Worm (Caenorhabditis elegans) whole organism, L3 larva: Measurements from ENCODE around the gene C14B9.2.

Experiments
- R02D3.7 ChIP-seq: fragments of 150-350 bp; optimal IDR thresholded peaks from 2 replicates; lab custom pipeline; 2014; ENCODE audit warnings: missing biosample characterization, missing genetic modification characterization
- ZK546.5 ChIP-seq: sonication (generic microtip); optimal IDR thresholded peaks from 2 replicates; lab custom pipeline; 2017; ENCODE audit warnings: missing biosample characterization, missing genetic modification characterization
- aly-2 ChIP-seq: fragments of 150-350 bp; optimal IDR thresholded peaks from 2 replicates; lab custom pipeline; 2014; ENCODE audit warnings: missing biosample characterization, missing genetic modification characterization
- ama-1 ChIP-seq: fragments of 150-350 bp; optimal IDR thresholded peaks from 2 replicates; lab custom pipeline; 2018
- ceh-16 ChIP-seq: sonication (generic microtip); optimal IDR thresholded peaks from 2 replicates; lab custom pipeline; 2017; ENCODE audit warnings: missing biosample characterization, missing genetic modification characterization
- ceh-28 ChIP-seq: fragments of 150-350 bp; optimal IDR thresholded peaks from 2 replicates; lab custom pipeline; 2014; ENCODE audit warnings: missing biosample characterization, missing genetic modification reagents, missing genetic modification characterization
- ceh-82 ChIP-seq: fragments of 150-350 bp; optimal IDR thresholded peaks from 2 replicates; lab custom pipeline; 2014; ENCODE audit warnings: missing biosample characterization, missing genetic modification characterization
- ceh-9 ChIP-seq: sonication (generic microtip); optimal IDR thresholded peaks from 2 replicates; lab custom pipeline; 2018; ENCODE audit warnings: missing biosample characterization, missing genetic modification characterization
- daf-12 ChIP-seq: fragments of 150-350 bp; optimal IDR thresholded peaks from 2 replicates; lab custom pipeline; 2014; ENCODE audit warnings: missing biosample characterization, missing genetic modification reagents, missing genetic modification characterization
- egl-27 ChIP-seq: sonication (generic microtip); optimal IDR thresholded peaks from 4 replicates; lab custom pipeline; 2017; ENCODE audit warnings: missing biosample characterization, missing genetic modification reagents, missing genetic modification characterization
- egl-5 ChIP-seq: fragments of 150-350 bp; optimal IDR thresholded peaks from 2 replicates; lab custom pipeline; 2017; ENCODE audit warnings: missing biosample characterization, missing genetic modification reagents, missing genetic modification characterization, inconsistent platforms
- elt-1 ChIP-seq: fragments of 150-350 bp; optimal IDR thresholded peaks from 2 replicates; lab custom pipeline; 2014; ENCODE audit warnings: missing biosample characterization, missing genetic modification characterization
- elt-2 ChIP-seq: sonication (generic microtip); optimal IDR thresholded peaks from 2 replicates; lab custom pipeline; 2016; ENCODE audit warnings: missing genetic modification reagents, mild to moderate bottlenecking, missing genetic modification characterization, missing compliant biosample characterization
- elt-3 ChIP-seq, 3 experiments: fragments of 150-350 bp in 1 of 3; sonication (generic microtip) in 2 of 3; optimal IDR thresholded peaks; 2 replicates in 2 of 3; 4 replicates in 1 of 3; lab custom pipeline; 2014 to 2017; ENCODE audit warnings: missing biosample characterization in 3 of 3, missing genetic modification characterization in 3 of 3
- eor-1 ChIP-seq, 2 experiments: fragments of 150-350 bp; optimal IDR thresholded peaks; 2 replicates each; lab custom pipeline; 2014 to 2018; ENCODE audit warnings: missing biosample characterization in 2 of 2, missing genetic modification characterization in 2 of 2
- fkh-10 ChIP-seq: sonication (generic microtip); optimal IDR thresholded peaks from 2 replicates; lab custom pipeline; 2017; ENCODE audit warnings: missing biosample characterization, missing genetic modification reagents, missing genetic modification characterization
- fkh-2 ChIP-seq: fragments of 150-350 bp; optimal IDR thresholded peaks from 2 replicates; lab custom pipeline; 2014; ENCODE audit warnings: missing biosample characterization, missing genetic modification reagents, missing genetic modification characterization
- fos-1 ChIP-seq: fragments of 150-350 bp; optimal IDR thresholded peaks from 2 replicates; lab custom pipeline; 2014; ENCODE audit warnings: missing biosample characterization, missing genetic modification characterization
- hmg-11 ChIP-seq: sonication (generic microtip); optimal IDR thresholded peaks from 2 replicates; lab custom pipeline; 2016; ENCODE audit warnings: missing genetic modification characterization, missing compliant biosample characterization
- jun-1 ChIP-seq: fragments of 150-350 bp; optimal IDR thresholded peaks from 2 replicates; lab custom pipeline; 2014; ENCODE audit warnings: missing biosample characterization, missing genetic modification reagents, missing genetic modification characterization
- lin-15B ChIP-seq: fragments of 150-350 bp; optimal IDR thresholded peaks from 2 replicates; lab custom pipeline; 2014; ENCODE audit warnings: missing biosample characterization, missing genetic modification characterization
- lin-39 ChIP-seq: fragments of 150-350 bp; optimal IDR thresholded peaks from 2 replicates; lab custom pipeline; 2018; ENCODE audit warnings: missing biosample characterization, missing genetic modification reagents, missing genetic modification characterization
- lsy-12 ChIP-seq: sonication (generic microtip); optimal IDR thresholded peaks from 2 replicates; lab custom pipeline; 2016; ENCODE audit warnings: mild to moderate bottlenecking, missing genetic modification characterization, missing compliant biosample characterization
- mdl-1 ChIP-seq: fragments of 150-350 bp; optimal IDR thresholded peaks from 2 replicates; lab custom pipeline; 2014; ENCODE audit warnings: missing biosample characterization, missing genetic modification characterization
- mml-1 ChIP-seq: fragments of 150-350 bp; sonication (generic microtip); optimal IDR thresholded peaks from 3 replicates; lab custom pipeline; 2014; ENCODE audit warnings: missing biosample characterization, missing genetic modification characterization
- nfya-1 ChIP-seq: sonication (generic microtip); optimal IDR thresholded peaks from 2 replicates; lab custom pipeline; 2017; ENCODE audit warnings: missing genetic modification characterization, mild to moderate bottlenecking, missing compliant biosample characterization, antibody characterized with exemption, moderate library complexity; ENCODE audit not compliant: insufficient read depth
- nhr-11 ChIP-seq: fragments of 150-350 bp; optimal IDR thresholded peaks from 2 replicates; lab custom pipeline; 2014; ENCODE audit warnings: missing biosample characterization, missing genetic modification characterization
- nhr-12 ChIP-seq: fragments of 150-350 bp; optimal IDR thresholded peaks from 2 replicates; lab custom pipeline; 2014; ENCODE audit warnings: missing biosample characterization, missing genetic modification characterization
- nhr-23 ChIP-seq: fragments of 150-350 bp; optimal IDR thresholded peaks from 2 replicates; lab custom pipeline; 2014; ENCODE audit warnings: missing biosample characterization, missing genetic modification reagents, missing genetic modification characterization
- nhr-237 ChIP-seq: fragments of 150-350 bp; optimal IDR thresholded peaks from 2 replicates; lab custom pipeline; 2014; ENCODE audit warnings: missing biosample characterization, missing genetic modification characterization
- nhr-25 ChIP-seq: sonication (generic microtip); optimal IDR thresholded peaks from 2 replicates; lab custom pipeline; 2017; ENCODE audit warnings: missing biosample characterization, missing genetic modification characterization
- nhr-28 ChIP-seq: fragments of 150-350 bp; optimal IDR thresholded peaks from 2 replicates; lab custom pipeline; 2014; ENCODE audit warnings: missing biosample characterization, missing genetic modification characterization
- nhr-43 ChIP-seq: sonication (generic microtip); optimal IDR thresholded peaks from 2 replicates; lab custom pipeline; 2016; ENCODE audit warnings: mild to moderate bottlenecking, missing genetic modification characterization, missing compliant biosample characterization; ENCODE audit not compliant: poor library complexity, severe bottlenecking
- nhr-67 ChIP-seq: fragments of 150-350 bp; optimal IDR thresholded peaks from 2 replicates; lab custom pipeline; 2014; ENCODE audit warnings: missing biosample characterization, missing genetic modification characterization
- nhr-76 ChIP-seq: fragments of 150-350 bp; sonication (generic microtip); optimal IDR thresholded peaks from 5 replicates; lab custom pipeline; 2014; ENCODE audit warnings: missing biosample characterization, missing genetic modification characterization
- nhr-77 ChIP-seq: fragments of 150-350 bp; optimal IDR thresholded peaks from 2 replicates; lab custom pipeline; 2014; ENCODE audit warnings: missing biosample characterization, missing genetic modification characterization
- pha-4 ChIP-seq: fragments of 150-350 bp; optimal IDR thresholded peaks from 2 replicates; lab custom pipeline; 2014; ENCODE audit warnings: missing biosample characterization, missing genetic modification reagents, missing genetic modification characterization
- pqm-1 ChIP-seq: fragments of 150-350 bp; optimal IDR thresholded peaks from 2 replicates; lab custom pipeline; 2017; ENCODE audit warnings: missing biosample characterization, missing genetic modification characterization, inconsistent platforms
- sea-2 ChIP-seq: fragments of 150-350 bp; sonication (generic microtip); optimal IDR thresholded peaks from 4 replicates; lab custom pipeline; 2014; ENCODE audit warnings: missing biosample characterization, missing genetic modification reagents, missing genetic modification characterization
- skn-1 ChIP-seq: fragments of 150-350 bp; optimal IDR thresholded peaks from 2 replicates; lab custom pipeline; 2014; ENCODE audit warnings: missing biosample characterization, missing genetic modification characterization
- snpc-4 ChIP-seq: fragments of 150-350 bp; optimal IDR thresholded peaks from 2 replicates; lab custom pipeline; 2014; ENCODE audit warnings: missing biosample characterization, missing genetic modification characterization
- tbx-2 ChIP-seq: sonication (generic microtip); optimal IDR thresholded peaks from 2 replicates; lab custom pipeline; 2016; ENCODE audit warnings: mild to moderate bottlenecking, missing genetic modification characterization, missing compliant biosample characterization
- unc-39 ChIP-seq: sonication (generic microtip); optimal IDR thresholded peaks from 4 replicates; lab custom pipeline; 2017; ENCODE audit warnings: missing biosample characterization, missing genetic modification characterization
- unc-62 ChIP-seq: fragments of 150-350 bp; sonication (generic microtip); optimal IDR thresholded peaks from 4 replicates; lab custom pipeline; 2014; ENCODE audit warnings: missing biosample characterization, missing genetic modification reagents, missing genetic modification characterization
- zag-1 ChIP-seq: fragments of 150-350 bp; optimal IDR thresholded peaks from 2 replicates; lab custom pipeline; 2014; ENCODE audit warnings: missing biosample characterization, missing genetic modification characterization
- ztf-11 ChIP-seq: fragments of 150-350 bp; optimal IDR thresholded peaks from 2 replicates; lab custom pipeline; 2014; ENCODE audit warnings: missing biosample characterization, missing genetic modification characterization
- ztf-4 ChIP-seq: fragments of 150-350 bp; optimal IDR thresholded peaks from 2 replicates; lab custom pipeline; 2014; ENCODE audit warnings: missing biosample characterization, missing genetic modification characterization

Gene C14B9.2

ce11 chrIII:8088235-8088634 lies 45.2 kb upstream of the C14B9.2 start, which contains the start of gene vms-1:
Gene vms-1 (plus strand): TSS chrIII:8088535.
- TF ChIP-seq fkh-10: no peak
- TF ChIP-seq elt-1: no peak
- no peak for TF ChIP-seq snpc-4
- TF ChIP-seq ama-1 (lab: Kevin White, UChicago): no peak
- TF ChIP-seq ceh-82 (tag; lab: Kevin White, UChicago): no peak
- no peak for TF ChIP-seq R02D3.7
- no peak for TF ChIP-seq sea-2 (GFP tag; lab: Kevin White, UChicago)
- TF ChIP-seq fos-1 (tag; lab: Kevin White, UChicago): no peak
- no peak for TF ChIP-seq nhr-76
- TF ChIP-seq tbx-2 (tag; lab: Kevin White, UChicago): no peak
- no peak for TF ChIP-seq skn-1 (tag; lab: Kevin White, UChicago)
- no peak for TF ChIP-seq jun-1 (tag; lab: Kevin White, UChicago)

ce11 chrIII:8091408-8091807 lies 42.1 kb upstream of the C14B9.2 start, which contains the start of gene idi-1:
Gene idi-1 (plus strand): TSS chrIII:8091708.
- no peak for TF ChIP-seq lsy-12 (tag; lab: Kevin White, UChicago)
- TF ChIP-seq eor-1 (tag; optimal IDR thresholded peaks at IDR 0.05; lab: Kevin White, UChicago): no peak
- TF ChIP-seq nhr-67: no peak
- no peak for TF ChIP-seq nhr-11 (tag; lab: Kevin White, UChicago)
- TF ChIP-seq daf-12: no peak
- no peak for TF ChIP-seq ceh-28 (tag; lab: Kevin White, UChicago)
- no peak for TF ChIP-seq unc-62
- no peak for TF ChIP-seq snpc-4

- TF ChIP-seq ceh-28 (tag; lab: Kevin White, UChicago) (no peak), ceh-9 (tag; lab: Kevin White, UChicago) (no peak), ceh-16 (tag; lab: Kevin White, UChicago) (no peak), egl-27 (tag; lab: Kevin White, UChicago) (no peak), pha-4 (tag; lab: Kevin White, UChicago) (peak; percentile 83), mml-1 (tag; lab: Kevin White, UChicago) (no peak), daf-12 (no peak), lin-15B (peak; percentile 87), nhr-77 (tag; lab: Kevin White, UChicago) (no peak), unc-39 (tag; lab: Kevin White, UChicago) (no peak), elt-3 (tag; optimal IDR thresholded peaks at IDR 0.05; lab: Kevin White, UChicago) (no peak), elt-1 (no peak), egl-5 (tag; lab: Kevin White, UChicago) (peak; percentile 87), tbx-2 (tag; lab: Kevin White, UChicago) (no peak), zag-1 (no peak), fkh-10 (no peak), sea-2 (GFP tag; lab: Kevin White, UChicago) (no peak), skn-1 (tag; lab: Kevin White, UChicago) (peak; percentile 44), aly-2 (tag; lab: Kevin White, UChicago) (no peak), fos-1 (tag; lab: Kevin White, UChicago) (no peak), lin-39 (tag; lab: Kevin White, UChicago) (peak; percentile 71), nhr-23 (tag; lab: Kevin White, UChicago) (peak; percentile 37), fkh-2 (tag; lab: Kevin White, UChicago) (no peak), nhr-25 (tag; lab: Kevin White, UChicago) (peak; percentile 23), R02D3.7 (no peak), ZK546.5 (tag; lab: Kevin White, UChicago) (no peak), pqm-1 (tag; lab: Kevin White, UChicago) (no peak), nhr-12 (tag; lab: Kevin White, UChicago) (no peak), nhr-11 (tag; lab: Kevin White, UChicago) (no peak), nhr-43 (tag; lab: Kevin White, UChicago) (no peak), nhr-76 (no peak), hmg-11 (tag; lab: Kevin White, UChicago) (peak; percentile 20), eor-1 (tag; optimal IDR thresholded peaks at IDR 0.05; lab: Kevin White, UChicago) (no peak), ztf-11 (tag; lab: Kevin White, UChicago) (no peak), elt-2 (tag; lab: Kevin White, UChicago) (peak; percentile 25), ztf-4 (no peak), nhr-28 (tag; lab: Kevin White, UChicago) (no peak), ceh-82 (tag; lab: Kevin White, UChicago) (no peak), nhr-67 (no peak), unc-62 (no peak), lsy-12 (tag; lab: Kevin White, UChicago) (no peak), jun-1 (tag; lab: Kevin White, UChicago) (no peak), snpc-4 (peak; percentile 68), ama-1 (lab: Kevin White, UChicago) (no peak), nhr-237 (tag; lab: Kevin White, UChicago) (no peak), nfya-1 (tag; lab: Kevin White, UChicago) (peak; percentile 69), mdl-1 (no peak)
Observed at ce11 chrIII:8093079-8093623, 40.3 kb upstream of the C14B9.2 start, which contains the start of gene K06H7.2. Gene K06H7.2 (plus strand): TSS chrIII:8093573.
